Fruit fly (Drosophila melanogaster): ENCODE data around the gene beat-Vc.

DNA sequence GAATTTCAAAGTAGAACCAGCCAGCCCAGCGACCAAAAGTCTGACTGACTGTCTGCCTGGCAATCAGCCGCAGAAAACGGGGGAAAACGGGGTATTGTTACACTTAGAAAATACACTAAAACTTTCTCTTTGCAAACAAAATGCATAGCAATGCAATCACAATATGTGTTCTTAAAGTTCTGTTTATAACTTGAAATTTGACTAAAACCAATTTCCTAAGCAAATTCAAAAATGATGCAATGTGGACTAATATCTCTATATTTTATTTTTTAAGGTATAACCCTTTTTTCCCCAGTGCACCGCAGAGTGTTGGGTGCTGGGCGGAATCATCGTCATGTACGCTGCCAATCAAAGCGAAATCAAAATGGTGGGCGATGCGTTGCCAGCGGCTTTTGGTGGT, 32.0 kb downstream of the beat-Vc start:
- no peak for TF ChIP-seq kay (GFP tag; ENCODE audit: borderline replicate concordance)
- no peak for TF ChIP-seq bab1 (GFP tag; optimal IDR thresholded peaks at IDR 0.05)
- no peak for TF ChIP-seq CG11617 (GFP tag; optimal IDR thresholded peaks at IDR 0.05)
- TF ChIP-seq cic (GFP tag; optimal IDR thresholded peaks at IDR 0.05) = no peak
